Fruit fly (Drosophila melanogaster): ENCODE data around the gene cal1.

DNA sequence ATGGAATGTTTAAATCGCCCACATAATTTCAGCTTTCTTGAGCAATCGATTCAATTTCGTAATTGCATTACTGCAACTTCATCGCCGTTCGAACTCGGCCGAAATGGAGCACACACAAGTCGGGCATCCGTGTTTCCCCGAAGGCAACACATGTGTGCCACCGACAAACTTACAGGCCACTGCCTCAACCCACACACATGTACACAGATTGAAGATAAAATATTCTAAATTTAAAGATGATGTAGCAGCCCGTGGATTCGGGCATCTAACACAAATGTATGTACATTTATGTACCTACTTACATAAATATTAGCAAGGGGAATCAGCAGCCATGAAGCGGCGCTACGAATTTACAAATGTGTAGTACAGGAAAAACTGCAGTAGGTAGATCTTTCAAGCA, 22.0 kb upstream of the cal1 start:
- TF ChIP-seq CG32121 (GFP tag; IDR thresholded peaks at IDR 0.05) (no peak), gl (tag; optimal IDR thresholded peaks at IDR 0.05) (no peak), CG15710 (tag; optimal IDR thresholded peaks at IDR 0.05) (no peak)
